Worm (Caenorhabditis elegans): ENCODE data around the gene F45G2.9.

The F45G2.9 gene

ce11 chrIII:13395262-13395661 is 41.5 kb downstream of the F45G2.9 start, which contains the start of gene F11F1.1:
Gene F11F1.1 (plus strand): TSS chrIII:13395562.
- TF ChIP-seq ceh-24 (tag; optimal IDR thresholded peaks at IDR 0.05) (no peak), odd-2 (tag; optimal IDR thresholded peaks at IDR 0.05) (no peak), fax-1 (tag; optimal IDR thresholded peaks at IDR 0.05) (no peak), pag-3 (tag; optimal IDR thresholded peaks at IDR 0.05; ENCODE audit: borderline replicate concordance) (no peak), pros-1 (tag; optimal IDR thresholded peaks at IDR 0.05) (no peak), sox-4 (tag; optimal IDR thresholded peaks at IDR 0.05) (no peak), ceh-34 (tag; optimal IDR thresholded peaks at IDR 0.05) (no peak), T23F11.4 (GFP tag; optimal IDR thresholded peaks at IDR 0.05) (no peak), ceh-48 (tag; optimal IDR thresholded peaks at IDR 0.05) (no peak), ceh-31 (tag; optimal IDR thresholded peaks at IDR 0.05) (no peak), zip-5 (tag; optimal IDR thresholded peaks at IDR 0.05) (no peak), sox-2 (GFP tag; IDR thresholded peaks at IDR 0.05) (no peak), unc-86 (tag; optimal IDR thresholded peaks at IDR 0.05) (no peak)

ce11 chrIII:13393647-13394046 is 43.1 kb downstream of the F45G2.9 start, which contains the start of gene qdpr-1:
Gene qdpr-1 (plus strand): TSS chrIII:13393910.
- TF ChIP-seq rnt-1 (tag; optimal IDR thresholded peaks at IDR 0.05) (no peak), K02D7.2 (tag; optimal IDR thresholded peaks at IDR 0.05) (no peak), ref-2 (tag; optimal IDR thresholded peaks at IDR 0.05) (no peak), unc-42 (tag; optimal IDR thresholded peaks at IDR 0.05) (no peak), sox-2 (GFP tag; IDR thresholded peaks at IDR 0.05) (no peak), dve-1 (tag; optimal IDR thresholded peaks at IDR 0.05) (no peak), ceh-30 (tag; optimal IDR thresholded peaks at IDR 0.05) (no peak), C38D4.7 (GFP tag; optimal IDR thresholded peaks at IDR 0.05) (no peak), unc-86 (tag; optimal IDR thresholded peaks at IDR 0.05) (no peak), ets-4 (tag; optimal IDR thresholded peaks at IDR 0.05) (no peak), ceh-34 (tag; optimal IDR thresholded peaks at IDR 0.05) (no peak)

- TF ChIP-seq ceh-6 (GFP tag; optimal IDR thresholded peaks at IDR 0.05) (no peak), unc-3 (GFP tag; conservative IDR thresholded peaks at IDR 0.05) (no peak), unc-3 (tag; optimal IDR thresholded peaks at IDR 0.05) (no peak), pax-1 (tag; optimal IDR thresholded peaks at IDR 0.05) (no peak), lim-6 (tag; optimal IDR thresholded peaks at IDR 0.05) (no peak), nhr-232 (tag; optimal IDR thresholded peaks at IDR 0.05) (no peak), ceh-34 (tag; optimal IDR thresholded peaks at IDR 0.05) (no peak), sox-4 (tag; optimal IDR thresholded peaks at IDR 0.05) (no peak)
Observed at ce11 chrIII:13393239-13393638, 43.5 kb downstream of the F45G2.9 start, which contains the start of gene dnj-17. Gene dnj-17 (minus strand): TSS chrIII:13393339.

ce11 chrIII:13390789-13391188 is 46.0 kb downstream of the F45G2.9 start:
- no peak for TF ChIP-seq dmd-4 (tag; optimal IDR thresholded peaks at IDR 0.05; ENCODE audit: borderline replicate concordance)
- TF ChIP-seq mec-3 (tag; optimal IDR thresholded peaks at IDR 0.05; ENCODE audit: borderline replicate concordance) = no peak
- no peak for TF ChIP-seq ceh-30 (tag; optimal IDR thresholded peaks at IDR 0.05)
- no peak for TF ChIP-seq gmeb-2 (tag; optimal IDR thresholded peaks at IDR 0.05)
- no peak for TF ChIP-seq ref-2 (tag; optimal IDR thresholded peaks at IDR 0.05)
- no peak for TF ChIP-seq pha-4 (tag; optimal IDR thresholded peaks at IDR 0.05)
- no peak for TF ChIP-seq ceh-18 (tag; optimal IDR thresholded peaks at IDR 0.05)
- TF ChIP-seq sdc-2 (tag; optimal IDR thresholded peaks at IDR 0.05) = no peak
- no peak for TF ChIP-seq nhr-11 (tag; optimal IDR thresholded peaks at IDR 0.05)
- TF ChIP-seq rnt-1 (tag; optimal IDR thresholded peaks at IDR 0.05) = no peak
- no peak for TF ChIP-seq ama-1 (optimal IDR thresholded peaks at IDR 0.05)

ce11 chrIII:13389078-13389477 is 47.7 kb downstream of the F45G2.9 start, which contains the start of gene T03F6.3:
Gene T03F6.3 (plus strand): TSS chrIII:13389395.
- no peak for TF ChIP-seq hlh-13 (GFP tag; optimal IDR thresholded peaks at IDR 0.05)
- TF ChIP-seq nhr-11 (tag; optimal IDR thresholded peaks at IDR 0.05) = no peak
- TF ChIP-seq npax-4 (tag; optimal IDR thresholded peaks at IDR 0.05) = no peak
- TF ChIP-seq K02D7.2 (tag; optimal IDR thresholded peaks at IDR 0.05) = no peak
- no peak for TF ChIP-seq ztf-16 (tag; optimal IDR thresholded peaks at IDR 0.05)
- no peak for TF ChIP-seq ref-2 (tag; optimal IDR thresholded peaks at IDR 0.05)
- TF ChIP-seq che-1 (tag; optimal IDR thresholded peaks at IDR 0.05) = no peak
- TF ChIP-seq pros-1 (tag; optimal IDR thresholded peaks at IDR 0.05) = no peak
- TF ChIP-seq T23F11.4 (GFP tag; optimal IDR thresholded peaks at IDR 0.05) = no peak
- TF ChIP-seq ceh-22 (tag; optimal IDR thresholded peaks at IDR 0.05) = no peak
- no peak for TF ChIP-seq ama-1 (optimal IDR thresholded peaks at IDR 0.05)
- no peak for TF ChIP-seq nhr-232 (tag; optimal IDR thresholded peaks at IDR 0.05)
- no peak for TF ChIP-seq fax-1 (tag; optimal IDR thresholded peaks at IDR 0.05)
- no peak for TF ChIP-seq madf-2 (tag; optimal IDR thresholded peaks at IDR 0.05)

All from whole organism, late embryonic.